Fruit fly (Drosophila melanogaster): ENCODE data around the gene Cox17.

The Cox17 gene

dm6 chrX:15043700-15044225 is 40.7 kb downstream of the Cox17 start, which contains the start of gene CG5541 (continued):
- peak; percentile 33 for TF ChIP-seq Hmr (GFP tag; optimal IDR thresholded peaks at IDR 0.05)
- TF ChIP-seq dati (GFP tag; IDR thresholded peaks at IDR 0.05) = no peak
- TF ChIP-seq gem (tag; optimal IDR thresholded peaks at IDR 0.05) = peak; percentile 17
- peak; percentile 17 for TF ChIP-seq NfI (GFP tag; optimal IDR thresholded peaks at IDR 0.05)
- peak; percentile 47 for TF ChIP-seq Meics (GFP tag; optimal IDR thresholded peaks at IDR 0.05)
- no peak for TF ChIP-seq sima (GFP tag; optimal IDR thresholded peaks at IDR 0.05)
- TF ChIP-seq D19B (GFP tag; optimal IDR thresholded peaks at IDR 0.05) = no peak
- TF ChIP-seq CG7987 (GFP tag; optimal IDR thresholded peaks at IDR 0.05) = no peak
- no peak for TF ChIP-seq cwo (GFP tag; optimal IDR thresholded peaks at IDR 0.05)
- peak; percentile 1 for TF ChIP-seq CG12769 (tag; optimal IDR thresholded peaks at IDR 0.05)
- TF ChIP-seq CG3995 (GFP tag; optimal IDR thresholded peaks at IDR 0.05) = peak; percentile 85
- peak; percentile 92 for TF ChIP-seq row (GFP tag; IDR thresholded peaks at IDR 0.05)
- TF ChIP-seq bsh (GFP tag; optimal IDR thresholded peaks at IDR 0.05) = peak in 1 of 2 experiments; percentile 18
- no peak for TF ChIP-seq tgo (GFP tag; IDR thresholded peaks at IDR 0.05)
- no peak for TF ChIP-seq CG17912 (GFP tag; optimal IDR thresholded peaks at IDR 0.05)
- no peak for TF ChIP-seq bab2 (GFP tag; optimal IDR thresholded peaks at IDR 0.05)
- TF ChIP-seq zen2 (GFP tag; IDR thresholded peaks at IDR 0.05; ENCODE audit: partially characterized antibody) = no peak
- TF ChIP-seq chif (GFP tag; optimal IDR thresholded peaks at IDR 0.05) = no peak
- TF ChIP-seq Hr78 (GFP tag; optimal IDR thresholded peaks at IDR 0.05) = no peak
- TF ChIP-seq Dek (tag; optimal IDR thresholded peaks at IDR 0.05) = no peak
- peak; percentile 21 for TF ChIP-seq HmgZ (tag; optimal IDR thresholded peaks at IDR 0.05)
- peak; percentile 5 for TF ChIP-seq CG12219 (GFP tag; optimal IDR thresholded peaks at IDR 0.05)
- TF ChIP-seq Hsf (GFP tag; optimal IDR thresholded peaks at IDR 0.05) = no peak
- peak; percentile 37 for TF ChIP-seq CG13424 (tag; optimal IDR thresholded peaks at IDR 0.05)
- peak; percentile 21 for TF ChIP-seq CG12391 (tag; optimal IDR thresholded peaks at IDR 0.05)
- TF ChIP-seq Fer3 (tag; optimal IDR thresholded peaks at IDR 0.05) = peak; percentile 0
- peak; percentile 8 for TF ChIP-seq B-H2 (GFP tag; optimal IDR thresholded peaks at IDR 0.05)
- TF ChIP-seq BEAF-32 (GFP tag; optimal IDR thresholded peaks at IDR 0.05) = peak; percentile 6
- TF ChIP-seq CG10543 (GFP tag; optimal IDR thresholded peaks at IDR 0.05) = peak; percentile 82
- TF ChIP-seq CG9215 (GFP tag; IDR thresholded peaks at IDR 0.05) = 0 out of 2 replicates have a peak, but pooled peaks have one; percentile 6
- TF ChIP-seq Ets65A (GFP tag) = peak; percentile 62
- peak; percentile 45 for TF ChIP-seq CG2120 (GFP tag; optimal IDR thresholded peaks at IDR 0.05)
- no peak for TF ChIP-seq jigr1 (GFP tag; IDR thresholded peaks at IDR 0.05)
- peak; percentile 22 for TF ChIP-seq CG13775 (GFP tag; optimal IDR thresholded peaks at IDR 0.05)
- TF ChIP-seq CG17568 (GFP tag; optimal IDR thresholded peaks at IDR 0.05) = no peak
- peak in 1 of 2 experiments; percentile 36 for TF ChIP-seq prd (optimal IDR thresholded peaks at IDR 0.05)
- TF ChIP-seq prd (GFP tag; IDR thresholded peaks at IDR 0.05) = no peak

- no peak for TF ChIP-seq CG14860 (GFP tag; IDR thresholded peaks at IDR 0.05; ENCODE audit: partially characterized antibody)
- peak; percentile 55 for TF ChIP-seq Hand (GFP tag; optimal IDR thresholded peaks at IDR 0.05)
- TF ChIP-seq vvl (GFP tag; IDR thresholded peaks at IDR 0.05) = peak; percentile 84
- peak; percentile 95 for TF ChIP-seq bab2 (GFP tag; optimal IDR thresholded peaks at IDR 0.05)
- peak; percentile 25 for TF ChIP-seq Myb (GFP tag; optimal IDR thresholded peaks at IDR 0.05)
- peak; percentile 32; the same call in 1 of the 2 replicates for TF ChIP-seq CG9932 (GFP tag; IDR thresholded peaks at IDR 0.05)
- TF ChIP-seq H15 (GFP tag; IDR thresholded peaks at IDR 0.05) = no peak
- TF ChIP-seq TFAM (GFP tag; optimal IDR thresholded peaks at IDR 0.05) = peak; percentile 32
- TF ChIP-seq yki (optimal IDR thresholded peaks at IDR 0.05) = no peak
- TF ChIP-seq dan (GFP tag; IDR thresholded peaks at IDR 0.05) = no peak
- peak; percentile 18 for TF ChIP-seq Xbp1 (GFP tag; optimal IDR thresholded peaks at IDR 0.05)
- TF ChIP-seq Hr3 (GFP tag; optimal IDR thresholded peaks at IDR 0.05) = peak; percentile 36
- TF ChIP-seq Antp (GFP tag; optimal IDR thresholded peaks at IDR 0.05) = peak; percentile 56
- TF ChIP-seq aop (GFP tag; IDR thresholded peaks at IDR 0.05) = no peak
- no peak for TF ChIP-seq C15 (GFP tag; IDR thresholded peaks at IDR 0.05)
Observed at dm6 chrX:15043013-15043699, 41.3 kb downstream of the Cox17 start.

Data from whole organism, embryonic.